Fruit fly (Drosophila melanogaster) whole organism: Measurements from ENCODE around the gene slam.

ENCODE experiments used
- CG8478 ChIP-seq: fragments of >200 bp; optimal IDR thresholded peaks from 2 replicates; lab custom pipeline; 2018; ENCODE audit warnings: inconsistent platforms
- Dll ChIP-seq: fragments of >200 bp; optimal IDR thresholded peaks from 2 replicates; lab custom pipeline; 2017
- EcR ChIP-seq, 2 experiments: fragments of >200 bp; optimal IDR thresholded peaks; 2 replicates each; lab custom pipeline; 2017; ENCODE audit warnings: missing biosample characterization in 2 of 2, missing genetic modification characterization in 2 of 2, missing genetic modification reagents in 2 of 2
- pan ChIP-seq: fragments of >200 bp; optimal IDR thresholded peaks from 2 replicates; lab custom pipeline; 2017
- psq ChIP-seq: fragments of >200 bp; optimal IDR thresholded peaks from 2 replicates; lab custom pipeline; 2017
- usp ChIP-seq: fragments of >200 bp; optimal IDR thresholded peaks from 2 replicates; lab custom pipeline; 2017; ENCODE audit warnings: missing biosample characterization, missing genetic modification characterization, mixed read lengths

DNA sequence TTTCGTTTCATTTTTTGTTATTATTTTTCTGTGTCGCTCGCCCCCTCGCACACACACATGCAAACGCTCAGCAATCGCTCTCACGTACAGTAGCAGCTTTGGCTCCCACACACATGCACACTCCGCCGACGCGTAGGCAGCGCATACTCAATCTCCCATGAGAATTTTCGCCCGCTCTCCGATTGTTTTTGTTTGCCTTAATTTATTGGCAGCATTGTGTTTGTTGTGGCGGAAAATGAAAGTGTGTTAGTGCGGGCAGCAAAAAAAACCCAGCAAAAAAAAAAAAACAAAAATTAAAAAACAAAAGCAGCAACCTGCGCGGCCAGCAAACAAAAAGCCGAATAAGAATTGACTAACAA, 47.8 kb upstream of the slam start:
- TF ChIP-seq psq (lab: Kevin White, UChicago) (no peak), usp (GFP tag; lab: Kevin White, UChicago) (no peak), pan (lab: Kevin White, UChicago) (no peak), EcR (GFP tag; optimal IDR thresholded peaks at IDR 0.05; lab: Kevin White, UChicago) (no peak), Dll (lab: Kevin White, UChicago) (peak; percentile 44), CG8478 (lab: Kevin White, UChicago) (peak; percentile 56)
